Worm (Caenorhabditis elegans): ENCODE measurements around the gene sfxn-1.3.
"Not testable (repeated sequence)": the region's sequence is repeated elsewhere in the genome, so short reads cannot be mapped to it uniquely, and the experiment has no call there.

DNA sequence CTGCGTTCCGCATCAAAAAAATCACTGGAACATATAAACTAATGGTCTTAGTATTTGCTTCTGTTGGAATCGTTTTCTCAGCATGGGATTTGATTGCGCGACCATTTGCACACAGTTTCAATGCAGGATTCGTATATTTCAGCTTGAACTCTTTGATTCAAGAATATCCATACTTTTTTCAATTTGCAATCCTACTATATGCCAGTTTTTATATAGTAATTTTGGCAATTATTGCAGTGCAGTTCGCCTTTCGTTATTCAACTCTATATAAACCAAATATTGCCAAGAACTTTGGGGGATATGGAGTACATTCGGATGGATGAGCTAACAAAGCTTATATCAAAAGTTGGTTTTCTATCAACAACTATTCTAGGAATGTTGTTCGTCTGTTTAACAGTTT lies 26.3 kb downstream of the sfxn-1.3 start, which contains the start of gene str-5:
- not testable (repeated sequence) for TF ChIP-seq nfya-1 (tag; optimal IDR thresholded peaks at IDR 0.05; ENCODE audit: insufficient read depth); ama-1 (optimal IDR thresholded peaks at IDR 0.05); fkh-10 (GFP tag; optimal IDR thresholded peaks at IDR 0.05); fos-1 (tag; optimal IDR thresholded peaks at IDR 0.05); tbx-2 (tag; optimal IDR thresholded peaks at IDR 0.05); nhr-25 (tag; optimal IDR thresholded peaks at IDR 0.05); ceh-28 (tag; optimal IDR thresholded peaks at IDR 0.05); lin-39 (tag; optimal IDR thresholded peaks at IDR 0.05); snpc-4 (tag; optimal IDR thresholded peaks at IDR 0.05); egl-5 (tag; optimal IDR thresholded peaks at IDR 0.05)
